Worm (Caenorhabditis elegans) whole organism, midembryonic: Measurements from ENCODE around the gene cyp-34A5.

Experiments
- klf-2 ChIP-seq: fragments of 200-800 bp; sonication (Bioruptor generic); conservative IDR thresholded peaks from 2 replicates; pipeline ENCODE4 v1.3.6; 2022; ENCODE audit warnings: missing genetic modification reagents, missing genetic modification characterization, missing compliant biosample characterization
- tab-1 ChIP-seq: fragments of 200-800 bp; sonication (Bioruptor generic); IDR thresholded peaks from 2 replicates; pipeline ENCODE4 v1.3.6; 2022; ENCODE audit warnings: missing genetic modification characterization, missing compliant biosample characterization
- ztf-29 ChIP-seq: fragments of 200-800 bp; sonication (Bioruptor generic); IDR thresholded peaks from 2 replicates; pipeline ENCODE4 v1.3.6; 2022; ENCODE audit warnings: missing genetic modification reagents, missing genetic modification characterization, missing compliant biosample characterization

- TF ChIP-seq klf-2 (GFP tag; lab: Robert Waterston, UW) (no peak), ztf-29 (GFP tag; lab: Robert Waterston, UW) (no peak), tab-1 (GFP tag; lab: Robert Waterston, UW) (no peak)
These were observed 27.6 kb upstream of the cyp-34A5 start for ce11 chrV:3985104-3985503.
